Fruit fly (Drosophila melanogaster) whole organism, pupa: Measurements from ENCODE around the gene CG43732.

Experiments used
- CG13204 ChIP-seq: fragments of 200-800 bp; sonication (Bioruptor generic); optimal IDR thresholded peaks from 2 replicates; lab custom pipeline; 2018; ENCODE audit warnings: missing biosample characterization, mild to moderate bottlenecking, missing genetic modification characterization, moderate library complexity
- CG17806 ChIP-seq: fragments of 200-800 bp; sonication (Bioruptor generic); optimal IDR thresholded peaks from 2 replicates; lab custom pipeline; 2018; ENCODE audit warnings: missing biosample characterization, mild to moderate bottlenecking, missing genetic modification characterization, moderate library complexity
- CG32121 ChIP-seq: fragments of 200-800 bp; sonication (Bioruptor generic); IDR thresholded peaks from 2 replicates; pipeline ENCODE4 v1.3.6; 2022; ENCODE audit warnings: missing biosample characterization, missing genetic modification characterization
- CG8301 ChIP-seq: fragments of 200-800 bp; sonication (Bioruptor generic); optimal IDR thresholded peaks from 2 replicates; lab custom pipeline; 2018; ENCODE audit warnings: missing biosample characterization, mild to moderate bottlenecking, missing genetic modification characterization
- D1 ChIP-seq: fragments of 200-800 bp; sonication (Bioruptor generic); optimal IDR thresholded peaks from 2 replicates; lab custom pipeline; 2018; ENCODE audit warnings: missing biosample characterization, mild to moderate bottlenecking, missing genetic modification characterization, moderate library complexity
- Pif1A ChIP-seq: fragments of 200-800 bp; sonication (Bioruptor generic); optimal IDR thresholded peaks from 3 replicates; lab custom pipeline; 2016; ENCODE audit warnings: missing biosample characterization, missing genetic modification characterization
- Pif1B ChIP-seq: fragments of 200-800 bp; sonication (Bioruptor generic); optimal IDR thresholded peaks from 3 replicates; lab custom pipeline; 2016; ENCODE audit warnings: missing biosample characterization, missing genetic modification characterization

DNA sequence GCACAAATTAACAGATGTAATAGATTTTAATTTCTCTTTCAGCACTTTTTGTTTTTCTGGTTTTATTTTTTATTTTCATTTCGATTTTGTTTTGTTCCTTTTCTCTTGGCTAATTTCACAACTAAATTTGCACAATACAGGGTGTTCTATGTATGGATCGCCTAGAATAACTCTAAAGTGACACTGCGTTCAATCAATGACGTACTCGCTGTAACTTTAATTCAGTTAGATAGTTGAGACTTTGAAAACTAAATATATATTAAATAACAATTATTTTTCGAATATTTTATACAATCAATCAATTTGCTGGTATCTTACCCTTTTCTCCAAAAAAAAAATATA is 25.4 kb upstream of the CG43732 start:
- TF ChIP-seq CG17806 (tag; lab: Kevin White, UChicago) (no peak), Pif1B (GFP tag; lab: Kevin White, UChicago) (no peak), D1 (tag; lab: Kevin White, UChicago) (no peak), Pif1A (no peak), CG8301 (tag; lab: Kevin White, UChicago) (no peak), CG32121 (GFP tag; lab: Robert Waterston, UW) (no peak), CG13204 (GFP tag; lab: Kevin White, UChicago) (no peak)
